Fruit fly (Drosophila melanogaster) whole organism, adult: ENCODE results near the gene beg.

Experiments used
- CG14711 ChIP-seq: fragments of 200-800 bp; sonication (Bioruptor generic); optimal IDR thresholded peaks from 2 replicates; lab custom pipeline; 2018; ENCODE audit warnings: missing biosample characterization, mild to moderate bottlenecking, missing genetic modification characterization, moderate library complexity
- CG33017 ChIP-seq: fragments of 200-800 bp; sonication (Bioruptor generic); optimal IDR thresholded peaks from 2 replicates; lab custom pipeline; 2018; ENCODE audit warnings: missing biosample characterization, mild to moderate bottlenecking, missing genetic modification characterization, moderate library complexity
- CG5204 ChIP-seq: fragments of 200-800 bp; sonication (Bioruptor generic); optimal IDR thresholded peaks from 2 replicates; lab custom pipeline; 2016; ENCODE audit warnings: missing biosample characterization, missing genetic modification characterization
- CG7045 ChIP-seq: fragments of 200-800 bp; sonication (Bioruptor generic); optimal IDR thresholded peaks from 2 replicates; lab custom pipeline; 2017; ENCODE audit warnings: missing biosample characterization, mild to moderate bottlenecking, missing genetic modification characterization
- CG7101 ChIP-seq: fragments of 200-800 bp; sonication (Bioruptor generic); optimal IDR thresholded peaks from 2 replicates; lab custom pipeline; 2018; ENCODE audit warnings: missing biosample characterization, mild to moderate bottlenecking, missing genetic modification characterization, moderate library complexity
- Clk ChIP-seq: fragments of 200-800 bp; sonication (Bioruptor generic); optimal IDR thresholded peaks from 2 replicates; lab custom pipeline; 2017; ENCODE audit warnings: missing biosample characterization, missing genetic modification characterization
- Crg-1 ChIP-seq: fragments of 200-800 bp; sonication (Bioruptor generic); optimal IDR thresholded peaks from 2 replicates; lab custom pipeline; 2016; ENCODE audit warnings: missing biosample characterization, missing genetic modification characterization
- Hr96 ChIP-seq: fragments of 200-800 bp; sonication (Bioruptor generic); optimal IDR thresholded peaks from 2 replicates; lab custom pipeline; 2016; ENCODE audit warnings: missing biosample characterization, missing genetic modification characterization
- Mnt ChIP-seq: fragments of 200-800 bp; sonication (Bioruptor generic); optimal IDR thresholded peaks from 2 replicates; lab custom pipeline; 2016; ENCODE audit warnings: missing biosample characterization, mild to moderate bottlenecking, missing genetic modification characterization
- kay ChIP-seq: fragments of 200-800 bp; sonication (Bioruptor generic); peaks from one replicate; lab custom pipeline; 2016; ENCODE audit warnings: missing biosample characterization, missing genetic modification characterization, borderline replicate concordance
- ovo ChIP-seq: fragments of 200-800 bp; sonication (Bioruptor generic); optimal IDR thresholded peaks from 2 replicates; lab custom pipeline; 2016; ENCODE audit warnings: missing biosample characterization, missing genetic modification characterization
- pad ChIP-seq: fragments of 200-800 bp; sonication (Bioruptor generic); optimal IDR thresholded peaks from 3 replicates; lab custom pipeline; 2017; ENCODE audit warnings: missing biosample characterization, missing genetic modification characterization, mild to moderate bottlenecking, moderate library complexity, missing genetic modification reagents
- tj ChIP-seq: fragments of 200-800 bp; sonication (Bioruptor generic); optimal IDR thresholded peaks from 3 replicates; lab custom pipeline; 2017; ENCODE audit warnings: missing biosample characterization, mild to moderate bottlenecking, missing genetic modification characterization, moderate library complexity
- toe ChIP-seq: fragments of 200-800 bp; sonication (Bioruptor generic); optimal IDR thresholded peaks from 2 replicates; lab custom pipeline; 2016; ENCODE audit warnings: missing biosample characterization, missing genetic modification characterization

dm6 chr3L:17022756-17023155, 12.7 kb upstream of the beg start, which contains the start of gene CG6652:
- TF ChIP-seq Mnt (GFP tag; lab: Kevin White, UChicago) (no peak), pad (no peak), CG33017 (no peak), CG7101 (no peak), Clk (GFP tag; lab: Kevin White, UChicago) (no peak), Hr96 (GFP tag; lab: Kevin White, UChicago) (no peak), CG7045 (GFP tag; lab: Kevin White, UChicago) (no peak), CG14711 (tag; lab: Kevin White, UChicago) (no peak), Crg-1 (GFP tag; lab: Kevin White, UChicago) (no peak), kay (GFP tag; lab: Kevin White, UChicago) (no peak), toe (GFP tag; lab: Kevin White, UChicago) (no peak), tj (GFP tag; lab: Kevin White, UChicago) (no peak), CG5204 (GFP tag; lab: Kevin White, UChicago) (no peak), ovo (GFP tag; lab: Kevin White, UChicago) (no peak)
